Worm (Caenorhabditis elegans) whole organism, L3 larva: Measurements from ENCODE around the gene rsf-1.

Experiments
- aly-2 ChIP-seq: fragments of 150-350 bp; optimal IDR thresholded peaks from 2 replicates; lab custom pipeline; 2014; ENCODE audit warnings: missing biosample characterization, missing genetic modification characterization
- ceh-9 ChIP-seq: sonication (generic microtip); optimal IDR thresholded peaks from 2 replicates; lab custom pipeline; 2018; ENCODE audit warnings: missing biosample characterization, missing genetic modification characterization
- daf-12 ChIP-seq: fragments of 150-350 bp; optimal IDR thresholded peaks from 2 replicates; lab custom pipeline; 2014; ENCODE audit warnings: missing biosample characterization, missing genetic modification reagents, missing genetic modification characterization
- egl-27 ChIP-seq: sonication (generic microtip); optimal IDR thresholded peaks from 4 replicates; lab custom pipeline; 2017; ENCODE audit warnings: missing biosample characterization, missing genetic modification reagents, missing genetic modification characterization
- elt-1 ChIP-seq: fragments of 150-350 bp; optimal IDR thresholded peaks from 2 replicates; lab custom pipeline; 2014; ENCODE audit warnings: missing biosample characterization, missing genetic modification characterization
- elt-2 ChIP-seq: sonication (generic microtip); optimal IDR thresholded peaks from 2 replicates; lab custom pipeline; 2016; ENCODE audit warnings: missing genetic modification reagents, mild to moderate bottlenecking, missing genetic modification characterization, missing compliant biosample characterization
- fos-1 ChIP-seq: fragments of 150-350 bp; optimal IDR thresholded peaks from 2 replicates; lab custom pipeline; 2014; ENCODE audit warnings: missing biosample characterization, missing genetic modification characterization
- jun-1 ChIP-seq: fragments of 150-350 bp; optimal IDR thresholded peaks from 2 replicates; lab custom pipeline; 2014; ENCODE audit warnings: missing biosample characterization, missing genetic modification reagents, missing genetic modification characterization
- lin-15B ChIP-seq: fragments of 150-350 bp; optimal IDR thresholded peaks from 2 replicates; lab custom pipeline; 2014; ENCODE audit warnings: missing biosample characterization, missing genetic modification characterization
- lsy-12 ChIP-seq: sonication (generic microtip); optimal IDR thresholded peaks from 2 replicates; lab custom pipeline; 2016; ENCODE audit warnings: mild to moderate bottlenecking, missing genetic modification characterization, missing compliant biosample characterization
- mml-1 ChIP-seq: fragments of 150-350 bp; sonication (generic microtip); optimal IDR thresholded peaks from 3 replicates; lab custom pipeline; 2014; ENCODE audit warnings: missing biosample characterization, missing genetic modification characterization
- nhr-11 ChIP-seq: fragments of 150-350 bp; optimal IDR thresholded peaks from 2 replicates; lab custom pipeline; 2014; ENCODE audit warnings: missing biosample characterization, missing genetic modification characterization
- nhr-12 ChIP-seq: fragments of 150-350 bp; optimal IDR thresholded peaks from 2 replicates; lab custom pipeline; 2014; ENCODE audit warnings: missing biosample characterization, missing genetic modification characterization
- nhr-237 ChIP-seq: fragments of 150-350 bp; optimal IDR thresholded peaks from 2 replicates; lab custom pipeline; 2014; ENCODE audit warnings: missing biosample characterization, missing genetic modification characterization
- nhr-25 ChIP-seq: sonication (generic microtip); optimal IDR thresholded peaks from 2 replicates; lab custom pipeline; 2017; ENCODE audit warnings: missing biosample characterization, missing genetic modification characterization
- nhr-28 ChIP-seq: fragments of 150-350 bp; optimal IDR thresholded peaks from 2 replicates; lab custom pipeline; 2014; ENCODE audit warnings: missing biosample characterization, missing genetic modification characterization
- nhr-43 ChIP-seq: sonication (generic microtip); optimal IDR thresholded peaks from 2 replicates; lab custom pipeline; 2016; ENCODE audit warnings: mild to moderate bottlenecking, missing genetic modification characterization, missing compliant biosample characterization; ENCODE audit not compliant: poor library complexity, severe bottlenecking
- nhr-67 ChIP-seq: fragments of 150-350 bp; optimal IDR thresholded peaks from 2 replicates; lab custom pipeline; 2014; ENCODE audit warnings: missing biosample characterization, missing genetic modification characterization
- nhr-76 ChIP-seq: fragments of 150-350 bp; sonication (generic microtip); optimal IDR thresholded peaks from 5 replicates; lab custom pipeline; 2014; ENCODE audit warnings: missing biosample characterization, missing genetic modification characterization
- nhr-77 ChIP-seq: fragments of 150-350 bp; optimal IDR thresholded peaks from 2 replicates; lab custom pipeline; 2014; ENCODE audit warnings: missing biosample characterization, missing genetic modification characterization
- pha-4 ChIP-seq: fragments of 150-350 bp; optimal IDR thresholded peaks from 2 replicates; lab custom pipeline; 2014; ENCODE audit warnings: missing biosample characterization, missing genetic modification reagents, missing genetic modification characterization
- pqm-1 ChIP-seq: fragments of 150-350 bp; optimal IDR thresholded peaks from 2 replicates; lab custom pipeline; 2017; ENCODE audit warnings: missing biosample characterization, missing genetic modification characterization, inconsistent platforms
- skn-1 ChIP-seq: fragments of 150-350 bp; optimal IDR thresholded peaks from 2 replicates; lab custom pipeline; 2014; ENCODE audit warnings: missing biosample characterization, missing genetic modification characterization
- snpc-4 ChIP-seq: fragments of 150-350 bp; optimal IDR thresholded peaks from 2 replicates; lab custom pipeline; 2014; ENCODE audit warnings: missing biosample characterization, missing genetic modification characterization
- tbx-2 ChIP-seq: sonication (generic microtip); optimal IDR thresholded peaks from 2 replicates; lab custom pipeline; 2016; ENCODE audit warnings: mild to moderate bottlenecking, missing genetic modification characterization, missing compliant biosample characterization
- zag-1 ChIP-seq: fragments of 150-350 bp; optimal IDR thresholded peaks from 2 replicates; lab custom pipeline; 2014; ENCODE audit warnings: missing biosample characterization, missing genetic modification characterization
- ztf-11 ChIP-seq: fragments of 150-350 bp; optimal IDR thresholded peaks from 2 replicates; lab custom pipeline; 2014; ENCODE audit warnings: missing biosample characterization, missing genetic modification characterization

rsf-1 gene

ce11 chrII:11349892-11350291 is 43.7 kb downstream of the rsf-1 start, which contains the start of gene dph-5:
Gene dph-5 (plus strand): TSS chrII:11350192.
- no peak for TF ChIP-seq zag-1 (tag; lab: Kevin White, UChicago)
- TF ChIP-seq aly-2 (tag; lab: Kevin White, UChicago) = no peak
- TF ChIP-seq ztf-11 (tag; lab: Kevin White, UChicago) = no peak
- no peak for TF ChIP-seq daf-12 (tag; lab: Kevin White, UChicago)
- no peak for TF ChIP-seq elt-1 (tag; lab: Kevin White, UChicago)
- no peak for TF ChIP-seq snpc-4 (tag; lab: Kevin White, UChicago)
- TF ChIP-seq nhr-28 (tag; lab: Kevin White, UChicago) = no peak
- TF ChIP-seq nhr-77 = no peak
- no peak for TF ChIP-seq nhr-12 (tag; lab: Kevin White, UChicago)
- no peak for TF ChIP-seq tbx-2 (tag; lab: Kevin White, UChicago)
- no peak for TF ChIP-seq ceh-9
- no peak for TF ChIP-seq nhr-237 (tag; lab: Kevin White, UChicago)
- no peak for TF ChIP-seq elt-2 (tag; lab: Kevin White, UChicago)
- no peak for TF ChIP-seq pha-4 (tag; lab: Kevin White, UChicago)
- TF ChIP-seq lsy-12 (tag; lab: Kevin White, UChicago) = no peak
- no peak for TF ChIP-seq skn-1 (tag; lab: Kevin White, UChicago)
- no peak for TF ChIP-seq pqm-1 (tag; lab: Kevin White, UChicago)
- no peak for TF ChIP-seq nhr-67 (tag; lab: Kevin White, UChicago)
- no peak for TF ChIP-seq jun-1 (tag; lab: Kevin White, UChicago)
- no peak for TF ChIP-seq nhr-76 (tag; lab: Kevin White, UChicago)

ce11 chrII:11351599-11351998 is 45.4 kb downstream of the rsf-1 start, which contains the start of gene clh-2:
Gene clh-2 (plus strand): TSS chrII:11351899.
- TF ChIP-seq egl-27 (tag; lab: Kevin White, UChicago) (no peak), mml-1 (tag; lab: Kevin White, UChicago) (no peak), zag-1 (tag; lab: Kevin White, UChicago) (no peak)

DNA sequence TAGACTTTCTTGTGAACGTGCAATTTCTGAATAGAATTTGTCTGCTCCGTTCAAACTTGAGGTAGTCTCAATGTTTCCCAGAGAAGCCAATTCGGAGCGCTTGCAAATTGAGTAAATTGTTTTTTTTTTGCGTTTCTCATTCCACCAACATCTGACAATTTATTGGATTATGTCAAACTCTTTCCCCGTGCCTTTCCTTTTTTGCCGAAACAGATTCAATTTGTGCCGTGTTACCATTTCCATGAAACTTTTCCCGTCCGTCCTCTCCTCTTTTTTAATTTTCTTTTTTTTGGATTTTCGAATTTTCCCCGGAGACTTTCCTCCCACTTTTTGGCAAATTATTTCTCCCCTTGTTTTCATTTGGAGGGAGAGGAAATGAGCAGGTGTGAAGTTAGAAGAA is 47.3 kb downstream of the rsf-1 start:
- TF ChIP-seq fos-1 (tag; lab: Kevin White, UChicago) (no peak), lin-15B (tag; lab: Kevin White, UChicago) (no peak), elt-2 (tag; lab: Kevin White, UChicago) (no peak), pqm-1 (tag; lab: Kevin White, UChicago) (no peak), egl-27 (tag; lab: Kevin White, UChicago) (no peak), nhr-43 (tag; lab: Kevin White, UChicago) (no peak), nhr-67 (tag; lab: Kevin White, UChicago) (no peak), nhr-12 (tag; lab: Kevin White, UChicago) (no peak), elt-1 (tag; lab: Kevin White, UChicago) (no peak), skn-1 (tag; lab: Kevin White, UChicago) (no peak), nhr-77 (no peak), daf-12 (tag; lab: Kevin White, UChicago) (no peak), nhr-11 (tag; lab: Kevin White, UChicago) (no peak), nhr-25 (tag; lab: Kevin White, UChicago) (no peak)
